Fruit fly (Drosophila melanogaster) whole organism, pupa: ENCODE measurements around the gene Arp10.

ENCODE experiments used
- CG10348 ChIP-seq: fragments of 200-800 bp; sonication (Bioruptor generic); IDR thresholded peaks from 2 replicates; pipeline ENCODE4 v1.3.6; 2022; ENCODE audit warnings: missing biosample characterization, missing genetic modification characterization
- CG12605 ChIP-seq: fragments of 200-800 bp; sonication (Bioruptor generic); IDR thresholded peaks from 2 replicates; pipeline ENCODE4 v1.3.6; 2022; ENCODE audit warnings: missing biosample characterization, missing genetic modification characterization
- CG34367 ChIP-seq: fragments of 200-800 bp; sonication (Bioruptor generic); optimal IDR thresholded peaks from 2 replicates; lab custom pipeline; 2018; ENCODE audit warnings: missing biosample characterization, mild to moderate bottlenecking, missing genetic modification characterization
- CG8159 ChIP-seq: fragments of 200-800 bp; sonication (Bioruptor generic); optimal IDR thresholded peaks from 3 replicates; lab custom pipeline; 2018; ENCODE audit warnings: missing biosample characterization, mild to moderate bottlenecking, missing genetic modification characterization, moderate library complexity
- fd96Ca ChIP-seq: fragments of 200-800 bp; sonication (Bioruptor generic); IDR thresholded peaks from 3 replicates; pipeline ENCODE4 v1.3.6; 2022; ENCODE audit warnings: missing biosample characterization, missing genetic modification characterization

DNA sequence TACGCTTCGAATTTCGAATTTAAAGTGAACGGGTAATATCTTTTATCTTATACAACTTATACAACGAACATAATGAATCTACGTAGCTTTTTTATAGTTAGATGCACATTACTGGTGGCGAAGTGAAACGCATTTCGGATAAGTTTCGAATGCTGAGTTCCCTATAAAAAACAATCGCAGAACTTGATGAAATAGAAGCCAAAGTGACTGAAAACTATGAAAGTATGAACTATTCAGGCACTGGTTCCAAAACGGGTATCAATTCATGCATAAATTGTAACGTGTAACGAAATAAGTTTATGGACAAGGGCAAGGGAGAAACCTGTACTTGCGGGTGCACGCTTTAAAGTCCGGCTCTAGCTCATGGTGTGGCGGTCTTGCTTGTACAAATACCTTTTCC is 50.1 kb downstream of the Arp10 start:
- no peak for TF ChIP-seq CG10348 (GFP tag; lab: Robert Waterston, UW)
- no peak for TF ChIP-seq CG12605 (GFP tag; lab: Robert Waterston, UW)
- TF ChIP-seq fd96Ca (GFP tag; lab: Robert Waterston, UW), result no peak
- no peak for TF ChIP-seq CG34367 (tag; lab: Kevin White, UChicago)
- no peak for TF ChIP-seq CG8159 (tag; lab: Kevin White, UChicago)
